Worm (Caenorhabditis elegans) whole organism, L2 larva: ENCODE measurements around the gene sre-26.

Experiments
- F13H6.1 ChIP-seq: sonication (generic microtip); optimal IDR thresholded peaks from 2 replicates; lab custom pipeline; 2016; ENCODE audit warnings: missing genetic modification characterization, missing compliant biosample characterization
- R02D3.7 ChIP-seq: fragments of 150-350 bp; optimal IDR thresholded peaks from 2 replicates; lab custom pipeline; 2014; ENCODE audit warnings: missing biosample characterization, missing genetic modification characterization
- ZK546.5 ChIP-seq: sonication (generic microtip); optimal IDR thresholded peaks from 2 replicates; lab custom pipeline; 2017; ENCODE audit warnings: missing biosample characterization, missing genetic modification characterization
- alr-1 ChIP-seq: fragments of 150-350 bp; optimal IDR thresholded peaks from 2 replicates; lab custom pipeline; 2014; ENCODE audit warnings: missing biosample characterization, missing genetic modification characterization
- aly-2 ChIP-seq: fragments of 150-350 bp; optimal IDR thresholded peaks from 2 replicates; lab custom pipeline; 2014; ENCODE audit warnings: missing biosample characterization, missing genetic modification characterization
- blmp-1 ChIP-seq: sonication (generic microtip); optimal IDR thresholded peaks from 2 replicates; lab custom pipeline; 2017; ENCODE audit warnings: missing genetic modification characterization, mild to moderate bottlenecking, missing compliant biosample characterization, antibody characterized with exemption, moderate library complexity; ENCODE audit not compliant: insufficient read depth
- ceh-82 ChIP-seq: fragments of 150-350 bp; optimal IDR thresholded peaks from 2 replicates; lab custom pipeline; 2014; ENCODE audit warnings: missing biosample characterization, missing genetic modification characterization
- crh-2 ChIP-seq: sonication (generic microtip); optimal IDR thresholded peaks from 2 replicates; lab custom pipeline; 2017; ENCODE audit warnings: missing biosample characterization, missing genetic modification characterization
- gmeb-1 ChIP-seq: fragments of 150-350 bp; optimal IDR thresholded peaks from 2 replicates; lab custom pipeline; 2014; ENCODE audit warnings: missing biosample characterization, missing genetic modification characterization
- lin-11 ChIP-seq: fragments of 150-350 bp; sonication (generic microtip); optimal IDR thresholded peaks from 2 replicates; lab custom pipeline; 2014; ENCODE audit warnings: missing biosample characterization, missing genetic modification characterization, inconsistent platforms, mixed read lengths
- lin-13 ChIP-seq: fragments of 150-350 bp; optimal IDR thresholded peaks from 2 replicates; lab custom pipeline; 2014; ENCODE audit warnings: missing biosample characterization, missing genetic modification reagents, missing genetic modification characterization
- lin-39 ChIP-seq: fragments of 150-350 bp; optimal IDR thresholded peaks from 2 replicates; lab custom pipeline; 2014; ENCODE audit warnings: missing biosample characterization, missing genetic modification reagents, missing genetic modification characterization
- mab-5 ChIP-seq: fragments of 150-350 bp; optimal IDR thresholded peaks from 2 replicates; lab custom pipeline; 2014; ENCODE audit warnings: missing biosample characterization, missing genetic modification characterization
- mbf-1 ChIP-seq: sonication (generic microtip); optimal IDR thresholded peaks from 2 replicates; lab custom pipeline; 2017; ENCODE audit warnings: missing biosample characterization, missing genetic modification characterization
- mdl-1 ChIP-seq, 2 experiments: fragments of 150-350 bp in 1 of 2; sonication (generic microtip) in 1 of 2; optimal IDR thresholded peaks; 2 replicates each; lab custom pipeline; 2017; ENCODE audit warnings: missing biosample characterization in 2 of 2, missing genetic modification characterization in 2 of 2
- nhr-11 ChIP-seq: fragments of 150-350 bp; optimal IDR thresholded peaks from 2 replicates; lab custom pipeline; 2014; ENCODE audit warnings: missing biosample characterization, missing genetic modification characterization
- nhr-12 ChIP-seq: fragments of 150-350 bp; optimal IDR thresholded peaks from 2 replicates; lab custom pipeline; 2014; ENCODE audit warnings: missing biosample characterization, missing genetic modification characterization
- nhr-129 ChIP-seq: fragments of 150-350 bp; optimal IDR thresholded peaks from 2 replicates; lab custom pipeline; 2014; ENCODE audit warnings: missing biosample characterization, missing genetic modification characterization
- nhr-23 ChIP-seq: fragments of 150-350 bp; optimal IDR thresholded peaks from 2 replicates; lab custom pipeline; 2014; ENCODE audit warnings: missing biosample characterization, missing genetic modification reagents, missing genetic modification characterization
- nhr-25 ChIP-seq: fragments of 150-350 bp; sonication (generic microtip); optimal IDR thresholded peaks from 3 replicates; lab custom pipeline; 2014; ENCODE audit warnings: missing biosample characterization, missing genetic modification characterization
- nhr-6 ChIP-seq: fragments of 150-350 bp; optimal IDR thresholded peaks from 2 replicates; lab custom pipeline; 2014; ENCODE audit warnings: missing biosample characterization, missing genetic modification characterization
- nhr-77 ChIP-seq: fragments of 150-350 bp; optimal IDR thresholded peaks from 2 replicates; lab custom pipeline; 2014; ENCODE audit warnings: missing biosample characterization, missing genetic modification characterization
- sem-4 ChIP-seq: fragments of 150-350 bp; optimal IDR thresholded peaks from 2 replicates; lab custom pipeline; 2014; ENCODE audit warnings: missing biosample characterization, missing genetic modification reagents, missing genetic modification characterization
- skn-1 ChIP-seq: sonication (generic microtip); optimal IDR thresholded peaks from 2 replicates; lab custom pipeline; 2017; ENCODE audit warnings: missing biosample characterization, missing genetic modification characterization
- sma-3 ChIP-seq: sonication (generic microtip); optimal IDR thresholded peaks from 2 replicates; lab custom pipeline; 2016; ENCODE audit warnings: missing genetic modification reagents, missing genetic modification characterization, missing compliant biosample characterization
- sma-9 ChIP-seq, 2 experiments: fragments of 150-350 bp in 1 of 2; sonication (generic microtip) in 1 of 2; optimal IDR thresholded peaks; 2 replicates each; lab custom pipeline; 2014 to 2016; ENCODE audit warnings: missing genetic modification characterization in 2 of 2, mild to moderate bottlenecking in 1 of 2, missing biosample characterization in 1 of 2, missing compliant biosample characterization in 1 of 2, missing genetic modification reagents in 1 of 2, moderate library complexity in 1 of 2
- unc-39 ChIP-seq: fragments of 150-350 bp; optimal IDR thresholded peaks from 2 replicates; lab custom pipeline; 2014; ENCODE audit warnings: missing biosample characterization, missing genetic modification characterization
- unc-55 ChIP-seq: fragments of 150-350 bp; sonication (generic microtip); optimal IDR thresholded peaks from 3 replicates; lab custom pipeline; 2014; ENCODE audit warnings: missing biosample characterization, missing genetic modification reagents, missing genetic modification characterization
- zag-1 ChIP-seq: fragments of 150-350 bp; optimal IDR thresholded peaks from 2 replicates; lab custom pipeline; 2014; ENCODE audit warnings: missing biosample characterization, missing genetic modification characterization
- ztf-1 ChIP-seq: fragments of 200-800 bp; sonication (Bioruptor generic); conservative IDR thresholded peaks from 2 replicates; pipeline ENCODE4 v1.3.6; 2022; ENCODE audit warnings: missing genetic modification characterization, missing compliant biosample characterization
- ztf-11 ChIP-seq: sonication (generic microtip); optimal IDR thresholded peaks from 2 replicates; lab custom pipeline; 2017; ENCODE audit warnings: missing biosample characterization, missing genetic modification characterization
- ztf-4 ChIP-seq: fragments of 150-350 bp; optimal IDR thresholded peaks from 2 replicates; lab custom pipeline; 2014; ENCODE audit warnings: missing biosample characterization, missing genetic modification characterization

The sre-26 gene

ce11 chrII:12457275-12457674, 36.9 kb upstream of the sre-26 start, which contains the start of gene sre-38:
TSS of gene sre-38 (plus strand) at chrII:12457575.
- TF ChIP-seq sma-9 (GFP tag; optimal IDR thresholded peaks at IDR 0.05; lab: Kevin White, UChicago) (no peak), sma-9 (tag; optimal IDR thresholded peaks at IDR 0.05; lab: Kevin White, UChicago) (no peak), unc-55 (GFP tag; lab: Kevin White, UChicago) (no peak), alr-1 (tag; lab: Kevin White, UChicago) (no peak), skn-1 (no peak), lin-39 (tag; lab: Kevin White, UChicago) (no peak), ceh-82 (tag; lab: Kevin White, UChicago) (no peak), zag-1 (tag; lab: Kevin White, UChicago) (no peak), F13H6.1 (tag; lab: Kevin White, UChicago) (no peak)

- TF ChIP-seq ztf-11 (tag; lab: Kevin White, UChicago), result no peak
- no peak for TF ChIP-seq mdl-1 (tag; optimal IDR thresholded peaks at IDR 0.05; lab: Kevin White, UChicago)
- TF ChIP-seq crh-2 (tag; lab: Kevin White, UChicago), result no peak
- no peak for TF ChIP-seq alr-1 (tag; lab: Kevin White, UChicago)
- no peak for TF ChIP-seq nhr-23 (tag; lab: Kevin White, UChicago)
- no peak for TF ChIP-seq skn-1
- no peak for TF ChIP-seq R02D3.7 (tag; lab: Kevin White, UChicago)
- no peak for TF ChIP-seq lin-11 (tag; lab: Kevin White, UChicago)
- no peak for TF ChIP-seq mbf-1 (tag; lab: Kevin White, UChicago)
- no peak for TF ChIP-seq nhr-25 (tag; lab: Kevin White, UChicago)
- TF ChIP-seq nhr-6 (tag; lab: Kevin White, UChicago), result no peak
These were observed 36.2 kb upstream of the sre-26 start, which contains the start of gene sre-32 for ce11 chrII:12456633-12457032. TSS of gene sre-32 (minus strand) at chrII:12456733.

- no peak for TF ChIP-seq mdl-1 (tag; optimal IDR thresholded peaks at IDR 0.05; lab: Kevin White, UChicago)
- no peak for TF ChIP-seq aly-2 (tag; lab: Kevin White, UChicago)
- no peak for TF ChIP-seq nhr-77 (tag; lab: Kevin White, UChicago)
- TF ChIP-seq blmp-1 (tag; lab: Kevin White, UChicago), result no peak
- TF ChIP-seq lin-11 (tag; lab: Kevin White, UChicago), result no peak
- no peak for TF ChIP-seq lin-13
- no peak for TF ChIP-seq nhr-129 (tag; lab: Kevin White, UChicago)
- no peak for TF ChIP-seq nhr-11 (tag; lab: Kevin White, UChicago)
- TF ChIP-seq sma-9 (GFP tag; optimal IDR thresholded peaks at IDR 0.05; lab: Kevin White, UChicago), result no peak
- TF ChIP-seq sma-9 (tag; optimal IDR thresholded peaks at IDR 0.05; lab: Kevin White, UChicago), result no peak
- no peak for TF ChIP-seq ceh-82 (tag; lab: Kevin White, UChicago)
- TF ChIP-seq alr-1 (tag; lab: Kevin White, UChicago), result no peak
- TF ChIP-seq mab-5, result no peak
- TF ChIP-seq nhr-12 (tag; lab: Kevin White, UChicago), result no peak
- TF ChIP-seq gmeb-1, result no peak
- TF ChIP-seq sem-4 (tag; lab: Kevin White, UChicago), result no peak
- TF ChIP-seq sma-3 (GFP tag; lab: Kevin White, UChicago), result no peak
- TF ChIP-seq ztf-4 (tag; lab: Kevin White, UChicago), result no peak
- no peak for TF ChIP-seq lin-39 (tag; lab: Kevin White, UChicago)
- TF ChIP-seq skn-1, result no peak
These were observed 32.5 kb upstream of the sre-26 start, which contains the start of the genes sre-35 and sre-33 for ce11 chrII:12452754-12453352. TSS of gene sre-35 (minus strand) at chrII:12452854. TSS of gene sre-33 (plus strand) at chrII:12453302.

- TF ChIP-seq zag-1 (tag; lab: Kevin White, UChicago) (no peak), ZK546.5 (tag; lab: Kevin White, UChicago) (no peak), nhr-25 (tag; lab: Kevin White, UChicago) (no peak), unc-39 (no peak), ztf-1 (GFP tag; lab: Robert Waterston, UW) (no peak), ztf-4 (tag; lab: Kevin White, UChicago) (no peak), nhr-11 (tag; lab: Kevin White, UChicago) (no peak), crh-2 (tag; lab: Kevin White, UChicago) (no peak)
These were observed 29.5 kb upstream of the sre-26 start, which contains the start of gene sre-34 for ce11 chrII:12449849-12450248. TSS of gene sre-34 (plus strand) at chrII:12450149.
